Worm (Caenorhabditis elegans) whole organism, midembryonic: ENCODE measurements around the gene lgc-32.

Experiments
- T22C8.4 ChIP-seq: fragments of 200-800 bp; sonication (Bioruptor generic); IDR thresholded peaks from 2 replicates; pipeline ENCODE4 v1.3.6; 2022; ENCODE audit warnings: missing genetic modification characterization, missing compliant biosample characterization
- flt-1 ChIP-seq: fragments of 200-800 bp; sonication (Bioruptor generic); IDR thresholded peaks from 2 replicates; pipeline ENCODE4 v1.3.6; 2022; ENCODE audit warnings: missing genetic modification characterization, missing compliant biosample characterization
- klf-2 ChIP-seq: fragments of 200-800 bp; sonication (Bioruptor generic); conservative IDR thresholded peaks from 2 replicates; pipeline ENCODE4 v1.3.6; 2022; ENCODE audit warnings: missing genetic modification reagents, missing genetic modification characterization, missing compliant biosample characterization
- med-1 ChIP-seq: sonication (generic microtip); optimal IDR thresholded peaks from 2 replicates; lab custom pipeline; 2017; ENCODE audit warnings: missing genetic modification characterization, mild to moderate bottlenecking, missing compliant biosample characterization, antibody characterized with exemption, missing genetic modification reagents; ENCODE audit not compliant: insufficient read depth
- ref-1 ChIP-seq: fragments of 200-800 bp; sonication (Bioruptor generic); conservative IDR thresholded peaks from 2 replicates; pipeline ENCODE4 v1.3.6; 2022; ENCODE audit warnings: missing genetic modification reagents, missing genetic modification characterization, missing compliant biosample characterization
- tab-1 ChIP-seq: fragments of 200-800 bp; sonication (Bioruptor generic); IDR thresholded peaks from 2 replicates; pipeline ENCODE4 v1.3.6; 2022; ENCODE audit warnings: missing genetic modification characterization, missing compliant biosample characterization
- ztf-29 ChIP-seq: fragments of 200-800 bp; sonication (Bioruptor generic); IDR thresholded peaks from 2 replicates; pipeline ENCODE4 v1.3.6; 2022; ENCODE audit warnings: missing genetic modification reagents, missing genetic modification characterization, missing compliant biosample characterization

ce11 chrX:646493-646892, 25.4 kb upstream of the lgc-32 start:
- TF ChIP-seq T22C8.4 (GFP tag; lab: Robert Waterston, UW) (no peak), flt-1 (GFP tag; lab: Robert Waterston, UW) (no peak), ztf-29 (GFP tag; lab: Robert Waterston, UW) (no peak), ref-1 (GFP tag; lab: Robert Waterston, UW) (no peak), klf-2 (GFP tag; lab: Robert Waterston, UW) (no peak), med-1 (GFP tag; lab: Kevin White, UChicago) (no peak), tab-1 (GFP tag; lab: Robert Waterston, UW) (no peak)
